Fruit fly (Drosophila melanogaster) whole organism, prepupa: Measurements from ENCODE around the gene CG7024.

Experiments
- Blimp-1 ChIP-seq: fragments of 200-800 bp; sonication (Bioruptor generic); optimal IDR thresholded peaks from 3 replicates; lab custom pipeline; 2017; ENCODE audit warnings: missing biosample characterization, missing genetic modification characterization, mild to moderate bottlenecking, moderate library complexity, missing genetic modification reagents
- CG10631 ChIP-seq: fragments of 200-800 bp; sonication (Bioruptor generic); optimal IDR thresholded peaks from 2 replicates; lab custom pipeline; 2016; ENCODE audit warnings: missing biosample characterization, missing genetic modification characterization
- CG10669 ChIP-seq: fragments of 200-800 bp; sonication (Bioruptor generic); optimal IDR thresholded peaks from 3 replicates; lab custom pipeline; 2018; ENCODE audit warnings: missing biosample characterization, mild to moderate bottlenecking, missing genetic modification characterization, moderate library complexity
- CG11762 ChIP-seq: fragments of 200-800 bp; sonication (Bioruptor generic); optimal IDR thresholded peaks from 3 replicates; lab custom pipeline; 2016; ENCODE audit warnings: missing biosample characterization, missing genetic modification characterization; ENCODE audit not compliant: insufficient read depth
- CG15336 ChIP-seq: fragments of 200-800 bp; sonication (Bioruptor generic); IDR thresholded peaks from 2 replicates; pipeline ENCODE4 v1.3.6; 2022; ENCODE audit warnings: missing biosample characterization, missing genetic modification characterization
- CG1621 ChIP-seq: fragments of 200-800 bp; sonication (Bioruptor generic); optimal IDR thresholded peaks from 3 replicates; lab custom pipeline; 2018; ENCODE audit warnings: missing biosample characterization, mild to moderate bottlenecking, missing genetic modification characterization
- CG16779 ChIP-seq: fragments of 200-800 bp; sonication (Bioruptor generic); optimal IDR thresholded peaks from 3 replicates; lab custom pipeline; 2017; ENCODE audit warnings: missing biosample characterization, mild to moderate bottlenecking, missing genetic modification characterization
- CG3032 ChIP-seq: fragments of 200-800 bp; optimal IDR thresholded peaks from 2 replicates; lab custom pipeline; 2019; ENCODE audit warnings: missing biosample characterization, mild to moderate bottlenecking, missing genetic modification characterization, moderate library complexity
- CG31627 ChIP-seq: fragments of 200-800 bp; sonication (Bioruptor generic); optimal IDR thresholded peaks from 3 replicates; lab custom pipeline; 2016; ENCODE audit warnings: missing biosample characterization, missing genetic modification characterization
- CG32006 ChIP-seq: fragments of 200-800 bp; sonication (Bioruptor generic); optimal IDR thresholded peaks from 3 replicates; lab custom pipeline; 2017; ENCODE audit warnings: missing biosample characterization, mild to moderate bottlenecking, missing genetic modification characterization
- CG34406 ChIP-seq: fragments of 200-800 bp; sonication (Bioruptor generic); optimal IDR thresholded peaks from 3 replicates; lab custom pipeline; 2016; ENCODE audit warnings: missing biosample characterization, missing genetic modification characterization
- CG4318 ChIP-seq: fragments of 200-800 bp; sonication (Bioruptor generic); optimal IDR thresholded peaks from 3 replicates; lab custom pipeline; 2017; ENCODE audit warnings: missing biosample characterization, mild to moderate bottlenecking, missing genetic modification characterization
- CG6163 ChIP-seq: fragments of 200-800 bp; sonication (Bioruptor generic); IDR thresholded peaks from 3 replicates; pipeline ENCODE4 v1.3.6; 2022; ENCODE audit warnings: missing biosample characterization, missing genetic modification characterization
- CG6792 ChIP-seq: fragments of 200-800 bp; sonication (Bioruptor generic); optimal IDR thresholded peaks from 3 replicates; lab custom pipeline; 2016; ENCODE audit warnings: missing biosample characterization, missing genetic modification characterization
- CG6808 ChIP-seq: fragments of 200-800 bp; sonication (Bioruptor generic); optimal IDR thresholded peaks from 3 replicates; lab custom pipeline; 2017; ENCODE audit warnings: missing biosample characterization, missing genetic modification characterization, mild to moderate bottlenecking, moderate library complexity, missing genetic modification reagents
- CG6854 ChIP-seq: fragments of 200-800 bp; sonication (Bioruptor generic); optimal IDR thresholded peaks from 2 replicates; lab custom pipeline; 2017; ENCODE audit warnings: missing biosample characterization, mild to moderate bottlenecking, missing genetic modification characterization
- CG7368 ChIP-seq: fragments of 200-800 bp; sonication (Bioruptor generic); optimal IDR thresholded peaks from 3 replicates; lab custom pipeline; 2016; ENCODE audit warnings: missing biosample characterization, missing genetic modification characterization
- CG8119 ChIP-seq: fragments of 200-800 bp; sonication (Bioruptor generic); IDR thresholded peaks from 3 replicates; pipeline ENCODE4 v1.3.6; 2022; ENCODE audit warnings: missing biosample characterization, missing genetic modification characterization
- CG8632 ChIP-seq: fragments of 200-800 bp; sonication (Bioruptor generic); optimal IDR thresholded peaks from 3 replicates; lab custom pipeline; 2016; ENCODE audit warnings: missing biosample characterization, missing genetic modification characterization
- CG9139 ChIP-seq: fragments of 200-800 bp; sonication (Bioruptor generic); optimal IDR thresholded peaks from 3 replicates; lab custom pipeline; 2017; ENCODE audit warnings: missing biosample characterization, mild to moderate bottlenecking, missing genetic modification characterization
- Eip75B ChIP-seq: fragments of 200-800 bp; sonication (Bioruptor generic); optimal IDR thresholded peaks from 3 replicates; lab custom pipeline; 2016; ENCODE audit warnings: missing biosample characterization, missing genetic modification characterization
- Eip78C ChIP-seq: fragments of 200-800 bp; sonication (Bioruptor generic); peaks from one replicate; lab custom pipeline; 2016; ENCODE audit warnings: missing biosample characterization, missing genetic modification characterization
- Eip93F ChIP-seq: fragments of 200-800 bp; sonication (Bioruptor generic); optimal IDR thresholded peaks from 2 replicates; lab custom pipeline; 2016; ENCODE audit warnings: missing biosample characterization, mild to moderate bottlenecking, missing genetic modification characterization
- Ets96B ChIP-seq: fragments of 200-800 bp; optimal IDR thresholded peaks from 2 replicates; lab custom pipeline; 2019; ENCODE audit warnings: missing biosample characterization, mild to moderate bottlenecking, missing genetic modification characterization, moderate library complexity
- Gug ChIP-seq: fragments of 200-800 bp; sonication (Bioruptor generic); IDR thresholded peaks from 2 replicates; pipeline ENCODE4 v1.3.6; 2022; ENCODE audit warnings: missing biosample characterization, missing genetic modification characterization
- Hr39 ChIP-seq: fragments of 200-800 bp; sonication (Bioruptor generic); optimal IDR thresholded peaks from 2 replicates; lab custom pipeline; 2016; ENCODE audit warnings: missing biosample characterization, missing genetic modification characterization
- Hr4 ChIP-seq: fragments of 200-800 bp; sonication (Bioruptor generic); optimal IDR thresholded peaks from 3 replicates; lab custom pipeline; 2016; ENCODE audit warnings: missing biosample characterization, missing genetic modification characterization
- Lpt ChIP-seq: fragments of 200-800 bp; sonication (Bioruptor generic); optimal IDR thresholded peaks from 3 replicates; lab custom pipeline; 2016; ENCODE audit warnings: missing biosample characterization, missing genetic modification characterization
- Met ChIP-seq: fragments of 200-800 bp; sonication (Bioruptor generic); optimal IDR thresholded peaks from 3 replicates; lab custom pipeline; 2016; ENCODE audit warnings: missing biosample characterization, missing genetic modification characterization
- OdsH ChIP-seq: fragments of 200-800 bp; sonication (Bioruptor generic); optimal IDR thresholded peaks from 3 replicates; lab custom pipeline; 2016; ENCODE audit warnings: missing biosample characterization, missing genetic modification characterization
- Sox102F ChIP-seq: fragments of 200-800 bp; sonication (Bioruptor generic); optimal IDR thresholded peaks from 2 replicates; lab custom pipeline; 2016; ENCODE audit warnings: missing biosample characterization, mild to moderate bottlenecking, missing genetic modification characterization
- Sox14 ChIP-seq: fragments of 200-800 bp; sonication (Bioruptor generic); optimal IDR thresholded peaks from 3 replicates; lab custom pipeline; 2016; ENCODE audit warnings: missing biosample characterization, missing genetic modification characterization
- Sox15 ChIP-seq: fragments of 200-800 bp; sonication (Bioruptor generic); optimal IDR thresholded peaks from 3 replicates; lab custom pipeline; 2016; ENCODE audit warnings: missing biosample characterization, missing genetic modification characterization
- achi ChIP-seq: fragments of 200-800 bp; sonication (Bioruptor generic); optimal IDR thresholded peaks from 3 replicates; lab custom pipeline; 2016; ENCODE audit warnings: missing biosample characterization, missing genetic modification characterization
- cyc ChIP-seq: fragments of 200-800 bp; sonication (Bioruptor generic); optimal IDR thresholded peaks from 3 replicates; lab custom pipeline; 2016; ENCODE audit warnings: missing biosample characterization, missing genetic modification characterization
- dac ChIP-seq: fragments of 200-800 bp; sonication (Bioruptor generic); optimal IDR thresholded peaks from 2 replicates; lab custom pipeline; 2017; ENCODE audit warnings: missing biosample characterization, mild to moderate bottlenecking, missing genetic modification characterization
- dsx ChIP-seq: fragments of 200-800 bp; optimal IDR thresholded peaks from 3 replicates; lab custom pipeline; 2019; ENCODE audit warnings: missing biosample characterization, mild to moderate bottlenecking, missing genetic modification characterization, moderate library complexity; ENCODE audit not compliant: poor library complexity, severe bottlenecking
- eg ChIP-seq: fragments of 200-800 bp; sonication (Bioruptor generic); IDR thresholded peaks from 3 replicates; pipeline ENCODE4 v1.3.6; 2022; ENCODE audit warnings: missing biosample characterization, missing genetic modification characterization
- esn ChIP-seq: fragments of 200-800 bp; sonication (Bioruptor generic); optimal IDR thresholded peaks from 2 replicates; lab custom pipeline; 2016; ENCODE audit warnings: missing biosample characterization, mild to moderate bottlenecking, missing genetic modification characterization, moderate library complexity
- fd59A ChIP-seq: fragments of 200-800 bp; sonication (Bioruptor generic); optimal IDR thresholded peaks from 2 replicates; lab custom pipeline; 2017; ENCODE audit warnings: missing biosample characterization, mild to moderate bottlenecking, missing genetic modification characterization, missing genetic modification reagents
- fkh ChIP-seq: fragments of 200-800 bp; sonication (Bioruptor generic); optimal IDR thresholded peaks from 3 replicates; lab custom pipeline; 2017; ENCODE audit warnings: missing biosample characterization, mild to moderate bottlenecking, missing genetic modification characterization, moderate library complexity
- lz ChIP-seq: fragments of 200-800 bp; sonication (Bioruptor generic); optimal IDR thresholded peaks from 3 replicates; lab custom pipeline; 2016; ENCODE audit warnings: missing biosample characterization, missing genetic modification characterization
- net ChIP-seq: fragments of 200-800 bp; sonication (Bioruptor generic); optimal IDR thresholded peaks from 3 replicates; lab custom pipeline; 2016; ENCODE audit warnings: missing biosample characterization, missing genetic modification characterization
- pdm3 ChIP-seq: fragments of 200-800 bp; sonication (Bioruptor generic); optimal IDR thresholded peaks from 3 replicates; lab custom pipeline; 2016; ENCODE audit warnings: missing biosample characterization, missing genetic modification characterization
- salr ChIP-seq, 2 experiments: fragments of 200-800 bp; sonication (Bioruptor generic); optimal IDR thresholded peaks; 3 replicates each; lab custom pipeline; 2016 to 2018; ENCODE audit warnings: missing biosample characterization in 2 of 2, missing genetic modification characterization in 2 of 2, mild to moderate bottlenecking in 1 of 2
- spab ChIP-seq: fragments of 200-800 bp; sonication (Bioruptor generic); optimal IDR thresholded peaks from 2 replicates; lab custom pipeline; 2017; ENCODE audit warnings: missing biosample characterization, mild to moderate bottlenecking, missing genetic modification characterization, missing genetic modification reagents
- ss ChIP-seq, 2 experiments: fragments of 200-800 bp; sonication (Bioruptor generic); optimal IDR thresholded peaks; 2 replicates in 1 of 2; 3 replicates in 1 of 2; lab custom pipeline; 2017 to 2018; ENCODE audit warnings: mild to moderate bottlenecking in 2 of 2, missing biosample characterization in 2 of 2, missing genetic modification characterization in 2 of 2, moderate library complexity in 1 of 2
- topi ChIP-seq: fragments of 200-800 bp; sonication (Bioruptor generic); optimal IDR thresholded peaks from 3 replicates; lab custom pipeline; 2016; ENCODE audit warnings: missing biosample characterization, missing genetic modification characterization

The CG7024 gene

dm6 chrX:4684444-4684924 lies 20.6 kb upstream of the CG7024 start (continued):
- TF ChIP-seq fkh (GFP tag; lab: Kevin White, UChicago), result peak; percentile 89
- peak; percentile 90 for TF ChIP-seq CG6163 (GFP tag; lab: Robert Waterston, UW)
- TF ChIP-seq net (GFP tag; lab: Kevin White, UChicago), result peak; percentile 78
- TF ChIP-seq CG4318 (GFP tag; lab: Kevin White, UChicago), result peak; percentile 47
- peak; percentile 92 for TF ChIP-seq eg (GFP tag; lab: Robert Waterston, UW)
- TF ChIP-seq Sox102F (GFP tag; lab: Kevin White, UChicago), result peak; percentile 77
- peak; percentile 75 for TF ChIP-seq CG32006 (GFP tag; lab: Kevin White, UChicago)
- TF ChIP-seq CG10631 (GFP tag; lab: Kevin White, UChicago), result peak; percentile 80
- TF ChIP-seq dac (GFP tag; lab: Kevin White, UChicago), result peak; percentile 60
- peak; percentile 72 for TF ChIP-seq CG10669 (GFP tag; lab: Kevin White, UChicago)
- TF ChIP-seq CG11762 (GFP tag; lab: Kevin White, UChicago), result peak; percentile 8
- peak; percentile 68 for TF ChIP-seq Eip75B
- TF ChIP-seq Eip78C (GFP tag; lab: Kevin White, UChicago), result peak; percentile 90
- TF ChIP-seq CG1621 (tag; lab: Kevin White, UChicago), result peak; percentile 74
- peak; percentile 88 for TF ChIP-seq Hr39 (GFP tag; lab: Kevin White, UChicago)
- TF ChIP-seq CG7368, result peak; percentile 80
- peak; percentile 32 to 47 for TF ChIP-seq salr (GFP tag; optimal IDR thresholded peaks at IDR 0.05; lab: Kevin White, UChicago)
- TF ChIP-seq cyc, result peak; percentile 89
- TF ChIP-seq CG15336, result peak; percentile 73
- TF ChIP-seq CG8119, result peak; percentile 78
- peak; percentile 84 for TF ChIP-seq OdsH (GFP tag; lab: Kevin White, UChicago)
- TF ChIP-seq Gug, result peak; percentile 74
- peak; percentile 27 for TF ChIP-seq fd59A (GFP tag; lab: Kevin White, UChicago)
- TF ChIP-seq dsx (GFP tag; lab: Kevin White, UChicago), result peak; percentile 69
- TF ChIP-seq CG3032 (tag; lab: Kevin White, UChicago), result peak; percentile 67
- peak; percentile 72 for TF ChIP-seq achi (GFP tag; lab: Kevin White, UChicago)
- peak; percentile 84 for TF ChIP-seq pdm3 (GFP tag; lab: Kevin White, UChicago)
- TF ChIP-seq Ets96B (tag; lab: Kevin White, UChicago), result peak; percentile 61
- peak; percentile 82 for TF ChIP-seq Sox14 (GFP tag; lab: Kevin White, UChicago)
- peak; percentile 17 for TF ChIP-seq spab (GFP tag; lab: Kevin White, UChicago)
- peak; percentile 91 for TF ChIP-seq lz (GFP tag; lab: Kevin White, UChicago)
- peak; percentile 36 for TF ChIP-seq Eip93F (GFP tag; lab: Kevin White, UChicago)
- peak; percentile 86 for TF ChIP-seq Met

- peak; percentile 36 for TF ChIP-seq Hr4 (GFP tag; lab: Kevin White, UChicago)
- no peak for TF ChIP-seq CG31627
- peak; percentile 82 for TF ChIP-seq CG9139 (GFP tag; lab: Kevin White, UChicago)
- no peak for TF ChIP-seq CG6792 (GFP tag; lab: Kevin White, UChicago)
- peak; percentile 81 for TF ChIP-seq CG6808 (GFP tag; lab: Kevin White, UChicago)
- peak; percentile 40 for TF ChIP-seq CG6854 (GFP tag; lab: Kevin White, UChicago)
- TF ChIP-seq dsx (GFP tag; lab: Kevin White, UChicago), result peak; percentile 65
- TF ChIP-seq CG16779 (tag; lab: Kevin White, UChicago), result peak; percentile 83
- peak; percentile 42 for TF ChIP-seq CG34406 (GFP tag; lab: Kevin White, UChicago)
- peak; percentile 75 for TF ChIP-seq dac (GFP tag; lab: Kevin White, UChicago)
- TF ChIP-seq Sox15, result no peak
- TF ChIP-seq ss (GFP tag; optimal IDR thresholded peaks at IDR 0.05; lab: Kevin White, UChicago), result peak; percentile 81 to 93
- peak; percentile 48 to 69 for TF ChIP-seq salr (GFP tag; optimal IDR thresholded peaks at IDR 0.05; lab: Kevin White, UChicago)
- peak; percentile 62 for TF ChIP-seq fkh (GFP tag; lab: Kevin White, UChicago)
- TF ChIP-seq fd59A (GFP tag; lab: Kevin White, UChicago), result peak; percentile 52
- peak; percentile 81 for TF ChIP-seq CG32006 (GFP tag; lab: Kevin White, UChicago)
- TF ChIP-seq cyc, result no peak
- peak; percentile 73 for TF ChIP-seq CG15336
- peak; percentile 61 for TF ChIP-seq Sox14 (GFP tag; lab: Kevin White, UChicago)
- TF ChIP-seq eg (GFP tag; lab: Robert Waterston, UW), result peak; percentile 88
- TF ChIP-seq topi (GFP tag; lab: Kevin White, UChicago), result peak; percentile 43
- TF ChIP-seq Eip93F (GFP tag; lab: Kevin White, UChicago), result peak; percentile 2
- peak; percentile 50 for TF ChIP-seq Eip78C (GFP tag; lab: Kevin White, UChicago)
- peak; percentile 11 for TF ChIP-seq esn (GFP tag; lab: Kevin White, UChicago)
- peak; percentile 37 for TF ChIP-seq CG8632 (GFP tag; lab: Kevin White, UChicago)
- TF ChIP-seq pdm3 (GFP tag; lab: Kevin White, UChicago), result peak; percentile 60
- TF ChIP-seq Lpt (GFP tag; lab: Kevin White, UChicago), result peak; percentile 81
- peak; percentile 5 for TF ChIP-seq Blimp-1
These were observed 19.0 kb upstream of the CG7024 start for dm6 chrX:4686150-4686549.
